Worm (Caenorhabditis elegans) whole organism, L2 larva: ENCODE results near the gene Y6E2A.5.

Source experiments
- C34F6.9 ChIP-seq: fragments of 150-350 bp; optimal IDR thresholded peaks from 2 replicates; lab custom pipeline; 2014; ENCODE audit warnings: missing biosample characterization, missing genetic modification characterization
- R02D3.7 ChIP-seq: fragments of 150-350 bp; optimal IDR thresholded peaks from 2 replicates; lab custom pipeline; 2014; ENCODE audit warnings: missing biosample characterization, missing genetic modification characterization
- Y55F3AM.14 ChIP-seq: fragments of 200-800 bp; sonication (Bioruptor generic); optimal IDR thresholded peaks from 2 replicates; lab custom pipeline; 2018; ENCODE audit warnings: mild to moderate bottlenecking, missing genetic modification characterization, missing compliant biosample characterization
- ZK546.5 ChIP-seq: sonication (generic microtip); optimal IDR thresholded peaks from 2 replicates; lab custom pipeline; 2017; ENCODE audit warnings: missing biosample characterization, missing genetic modification characterization
- alr-1 ChIP-seq: fragments of 150-350 bp; optimal IDR thresholded peaks from 2 replicates; lab custom pipeline; 2014; ENCODE audit warnings: missing biosample characterization, missing genetic modification characterization
- aly-2 ChIP-seq: fragments of 150-350 bp; optimal IDR thresholded peaks from 2 replicates; lab custom pipeline; 2014; ENCODE audit warnings: missing biosample characterization, missing genetic modification characterization
- ama-1 ChIP-seq: fragments of 150-350 bp; optimal IDR thresholded peaks from 2 replicates; lab custom pipeline; 2018; ENCODE audit warnings: inconsistent platforms
- blmp-1 ChIP-seq: sonication (generic microtip); optimal IDR thresholded peaks from 2 replicates; lab custom pipeline; 2017; ENCODE audit warnings: missing genetic modification characterization, mild to moderate bottlenecking, missing compliant biosample characterization, antibody characterized with exemption, moderate library complexity; ENCODE audit not compliant: insufficient read depth
- ceh-16 ChIP-seq: fragments of 150-350 bp; optimal IDR thresholded peaks from 2 replicates; lab custom pipeline; 2014; ENCODE audit warnings: missing biosample characterization, missing genetic modification characterization
- ceh-82 ChIP-seq: fragments of 150-350 bp; optimal IDR thresholded peaks from 2 replicates; lab custom pipeline; 2014; ENCODE audit warnings: missing biosample characterization, missing genetic modification characterization
- crh-2 ChIP-seq: sonication (generic microtip); optimal IDR thresholded peaks from 2 replicates; lab custom pipeline; 2017; ENCODE audit warnings: missing biosample characterization, missing genetic modification characterization
- dmd-4 ChIP-seq: sonication (generic microtip); optimal IDR thresholded peaks from 2 replicates; lab custom pipeline; 2017; ENCODE audit warnings: missing biosample characterization, missing genetic modification characterization
- egl-27 ChIP-seq: sonication (generic microtip); optimal IDR thresholded peaks from 3 replicates; lab custom pipeline; 2017; ENCODE audit warnings: missing biosample characterization, missing genetic modification reagents, missing genetic modification characterization
- elt-3 ChIP-seq: sonication (generic microtip); optimal IDR thresholded peaks from 2 replicates; lab custom pipeline; 2017; ENCODE audit warnings: missing biosample characterization, missing genetic modification characterization
- fos-1 ChIP-seq: fragments of 150-350 bp; optimal IDR thresholded peaks from 2 replicates; lab custom pipeline; 2014; ENCODE audit warnings: missing biosample characterization, missing genetic modification characterization
- gmeb-1 ChIP-seq: fragments of 150-350 bp; optimal IDR thresholded peaks from 2 replicates; lab custom pipeline; 2014; ENCODE audit warnings: missing biosample characterization, missing genetic modification characterization
- lin-39 ChIP-seq: fragments of 150-350 bp; optimal IDR thresholded peaks from 2 replicates; lab custom pipeline; 2014; ENCODE audit warnings: missing biosample characterization, missing genetic modification reagents, missing genetic modification characterization
- mab-5 ChIP-seq: fragments of 150-350 bp; optimal IDR thresholded peaks from 2 replicates; lab custom pipeline; 2014; ENCODE audit warnings: missing biosample characterization, missing genetic modification characterization
- mbf-1 ChIP-seq: sonication (generic microtip); optimal IDR thresholded peaks from 2 replicates; lab custom pipeline; 2017; ENCODE audit warnings: missing biosample characterization, missing genetic modification characterization
- mdl-1 ChIP-seq, 2 experiments: fragments of 150-350 bp in 1 of 2; sonication (generic microtip) in 1 of 2; optimal IDR thresholded peaks; 2 replicates each; lab custom pipeline; 2017; ENCODE audit warnings: missing biosample characterization in 2 of 2, missing genetic modification characterization in 2 of 2
- nhr-10 ChIP-seq: sonication (generic microtip); optimal IDR thresholded peaks from 2 replicates; lab custom pipeline; 2017; ENCODE audit warnings: missing biosample characterization, missing genetic modification characterization
- nhr-11 ChIP-seq: fragments of 150-350 bp; optimal IDR thresholded peaks from 2 replicates; lab custom pipeline; 2014; ENCODE audit warnings: missing biosample characterization, missing genetic modification characterization
- nhr-129 ChIP-seq: fragments of 150-350 bp; optimal IDR thresholded peaks from 2 replicates; lab custom pipeline; 2014; ENCODE audit warnings: missing biosample characterization, missing genetic modification characterization
- nhr-21 ChIP-seq: fragments of 150-350 bp; optimal IDR thresholded peaks from 2 replicates; lab custom pipeline; 2014; ENCODE audit warnings: missing biosample characterization, missing genetic modification characterization
- nhr-23 ChIP-seq: fragments of 150-350 bp; optimal IDR thresholded peaks from 2 replicates; lab custom pipeline; 2014; ENCODE audit warnings: missing biosample characterization, missing genetic modification reagents, missing genetic modification characterization
- nhr-237 ChIP-seq: fragments of 150-350 bp; optimal IDR thresholded peaks from 2 replicates; lab custom pipeline; 2014; ENCODE audit warnings: missing biosample characterization, missing genetic modification characterization
- nhr-25 ChIP-seq: fragments of 150-350 bp; sonication (generic microtip); optimal IDR thresholded peaks from 3 replicates; lab custom pipeline; 2014; ENCODE audit warnings: missing biosample characterization, missing genetic modification characterization
- nhr-6 ChIP-seq: fragments of 150-350 bp; optimal IDR thresholded peaks from 2 replicates; lab custom pipeline; 2014; ENCODE audit warnings: missing biosample characterization, missing genetic modification characterization
- nhr-77 ChIP-seq: fragments of 150-350 bp; optimal IDR thresholded peaks from 2 replicates; lab custom pipeline; 2014; ENCODE audit warnings: missing biosample characterization, missing genetic modification characterization
- peb-1 ChIP-seq: fragments of 150-350 bp; optimal IDR thresholded peaks from 2 replicates; lab custom pipeline; 2014; ENCODE audit warnings: missing biosample characterization, missing genetic modification characterization
- sem-4 ChIP-seq: fragments of 150-350 bp; optimal IDR thresholded peaks from 2 replicates; lab custom pipeline; 2014; ENCODE audit warnings: missing biosample characterization, missing genetic modification reagents, missing genetic modification characterization
- skn-1 ChIP-seq: sonication (generic microtip); optimal IDR thresholded peaks from 2 replicates; lab custom pipeline; 2017; ENCODE audit warnings: missing biosample characterization, missing genetic modification characterization
- sma-9 ChIP-seq, 2 experiments: fragments of 150-350 bp in 1 of 2; sonication (generic microtip) in 1 of 2; optimal IDR thresholded peaks; 2 replicates each; lab custom pipeline; 2014 to 2016; ENCODE audit warnings: missing genetic modification characterization in 2 of 2, mild to moderate bottlenecking in 1 of 2, missing biosample characterization in 1 of 2, missing compliant biosample characterization in 1 of 2, missing genetic modification reagents in 1 of 2, moderate library complexity in 1 of 2
- snpc-4 ChIP-seq: fragments of 150-350 bp; optimal IDR thresholded peaks from 2 replicates; lab custom pipeline; 2014; ENCODE audit warnings: missing biosample characterization, missing genetic modification characterization
- unc-55 ChIP-seq: fragments of 150-350 bp; sonication (generic microtip); optimal IDR thresholded peaks from 3 replicates; lab custom pipeline; 2014; ENCODE audit warnings: missing biosample characterization, missing genetic modification reagents, missing genetic modification characterization
- unc-62 ChIP-seq: fragments of 150-350 bp; optimal IDR thresholded peaks from 2 replicates; lab custom pipeline; 2014; ENCODE audit warnings: missing biosample characterization, missing genetic modification reagents, missing genetic modification characterization
- ztf-1 ChIP-seq: fragments of 200-800 bp; sonication (Bioruptor generic); conservative IDR thresholded peaks from 2 replicates; pipeline ENCODE4 v1.3.6; 2022; ENCODE audit warnings: missing genetic modification characterization, missing compliant biosample characterization
- ztf-11 ChIP-seq: sonication (generic microtip); optimal IDR thresholded peaks from 2 replicates; lab custom pipeline; 2017; ENCODE audit warnings: missing biosample characterization, missing genetic modification characterization
- ztf-4 ChIP-seq: fragments of 150-350 bp; optimal IDR thresholded peaks from 2 replicates; lab custom pipeline; 2014; ENCODE audit warnings: missing biosample characterization, missing genetic modification characterization

The Y6E2A.5 gene

DNA sequence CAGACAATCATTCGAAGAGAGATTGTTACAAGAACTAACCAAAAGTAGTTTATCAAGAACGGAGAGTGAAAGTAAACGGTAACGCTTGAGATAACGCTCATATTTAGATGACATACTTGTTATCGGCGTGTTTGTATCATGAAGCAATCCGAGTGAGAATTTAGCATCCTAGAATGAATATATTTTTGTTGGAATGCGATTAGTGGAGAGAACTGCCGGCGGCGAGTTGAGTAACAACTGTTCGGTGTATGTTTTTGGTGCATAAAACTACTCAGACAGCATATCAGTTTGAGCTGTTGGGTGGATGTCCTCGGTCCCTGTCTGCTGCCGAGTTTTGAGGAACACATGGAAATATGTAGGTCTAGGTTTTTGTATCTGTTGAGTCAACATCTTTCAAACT lies 15.1 kb upstream of the Y6E2A.5 start, which contains the start of gene T23D5.3:
T23D5.3 (minus strand) TSS at position 101 of the 400 bp plus-strand sequence.
- TF ChIP-seq nhr-129 (tag; lab: Kevin White, UChicago) (no peak), unc-62 (no peak), elt-3 (tag; lab: Kevin White, UChicago) (no peak), nhr-21 (tag; lab: Kevin White, UChicago) (no peak), mab-5 (tag; lab: Kevin White, UChicago) (no peak), egl-27 (tag; lab: Kevin White, UChicago) (no peak), nhr-6 (tag; lab: Kevin White, UChicago) (no peak), aly-2 (tag; lab: Kevin White, UChicago) (no peak), ztf-1 (no peak), ceh-16 (tag; lab: Kevin White, UChicago) (no peak), fos-1 (tag; lab: Kevin White, UChicago) (no peak), peb-1 (tag; lab: Kevin White, UChicago) (no peak), alr-1 (no peak), gmeb-1 (no peak), sma-9 (GFP tag; optimal IDR thresholded peaks at IDR 0.05; lab: Kevin White, UChicago) (no peak), sma-9 (tag; optimal IDR thresholded peaks at IDR 0.05; lab: Kevin White, UChicago) (no peak)

DNA sequence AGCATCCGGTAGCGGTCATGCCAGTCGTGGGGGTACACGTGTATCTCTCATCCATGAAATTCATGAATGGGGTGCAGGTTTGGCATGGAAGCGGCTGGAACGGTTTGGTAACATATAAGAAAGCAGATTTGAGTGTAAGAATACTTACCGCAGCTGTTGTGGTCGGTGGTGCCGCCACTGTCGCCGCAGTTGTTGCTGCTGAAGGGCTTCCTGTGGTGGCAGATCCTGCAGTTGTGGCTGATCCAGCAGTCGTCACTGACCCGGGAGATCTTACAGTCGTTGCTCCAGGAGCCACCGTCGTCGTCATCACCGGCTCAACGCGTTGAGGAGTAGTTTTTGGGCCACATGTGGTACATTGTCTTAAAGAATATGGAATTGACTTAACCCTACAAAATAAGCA lies 14.6 kb upstream of the Y6E2A.5 start:
- TF ChIP-seq unc-62 (no peak), ztf-4 (tag; lab: Kevin White, UChicago) (no peak), crh-2 (no peak), ama-1 (lab: Kevin White, UChicago) (no peak), ztf-1 (no peak), ceh-16 (tag; lab: Kevin White, UChicago) (no peak), sma-9 (GFP tag; optimal IDR thresholded peaks at IDR 0.05; lab: Kevin White, UChicago) (no peak), sma-9 (tag; optimal IDR thresholded peaks at IDR 0.05; lab: Kevin White, UChicago) (no peak), aly-2 (tag; lab: Kevin White, UChicago) (no peak), egl-27 (tag; lab: Kevin White, UChicago) (no peak), lin-39 (tag; lab: Kevin White, UChicago) (no peak), ZK546.5 (no peak), Y55F3AM.14 (GFP tag; lab: Kevin White, UChicago) (no peak), nhr-21 (tag; lab: Kevin White, UChicago) (no peak), nhr-77 (tag; lab: Kevin White, UChicago) (no peak), skn-1 (no peak), ztf-11 (tag; lab: Kevin White, UChicago) (no peak)

DNA sequence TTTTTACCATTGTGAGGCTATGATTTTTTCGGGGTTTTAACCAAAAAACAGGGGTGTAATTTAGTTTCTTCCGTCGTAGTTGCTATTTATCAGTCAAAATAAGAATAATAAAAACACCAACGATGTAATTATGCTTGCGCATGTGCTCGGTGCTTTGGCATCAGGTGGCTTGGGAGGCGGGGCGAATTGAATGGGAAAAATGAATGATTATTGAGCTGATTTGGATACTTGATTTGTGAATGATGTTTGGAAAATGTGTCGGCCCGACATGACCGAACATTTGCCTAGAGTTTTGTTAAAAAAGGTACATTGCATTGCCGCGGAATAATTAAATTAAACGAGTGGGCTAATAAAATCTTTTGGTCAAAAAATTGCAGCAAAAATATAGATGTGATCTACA lies 13.7 kb upstream of the Y6E2A.5 start, which contains the start of gene str-38:
str-38 (minus strand) TSS at position 101 of the 400 bp plus-strand sequence.
- no peak for TF ChIP-seq egl-27 (tag; lab: Kevin White, UChicago)
- no peak for TF ChIP-seq ztf-4 (tag; lab: Kevin White, UChicago)
- no peak for TF ChIP-seq skn-1
- TF ChIP-seq R02D3.7 (tag; lab: Kevin White, UChicago), result no peak
- TF ChIP-seq sem-4, result no peak
- TF ChIP-seq nhr-25 (tag; lab: Kevin White, UChicago), result no peak
- no peak for TF ChIP-seq snpc-4
- TF ChIP-seq aly-2 (tag; lab: Kevin White, UChicago), result no peak
- no peak for TF ChIP-seq nhr-23
- no peak for TF ChIP-seq nhr-11 (tag; lab: Kevin White, UChicago)
- TF ChIP-seq unc-55 (GFP tag; lab: Kevin White, UChicago), result no peak
- no peak for TF ChIP-seq nhr-77 (tag; lab: Kevin White, UChicago)
- no peak for TF ChIP-seq alr-1
- TF ChIP-seq lin-39 (tag; lab: Kevin White, UChicago), result no peak
- no peak for TF ChIP-seq dmd-4 (tag; lab: Kevin White, UChicago)
- TF ChIP-seq fos-1 (tag; lab: Kevin White, UChicago), result no peak
- TF ChIP-seq, all 48 proteins: peak for 0

DNA sequence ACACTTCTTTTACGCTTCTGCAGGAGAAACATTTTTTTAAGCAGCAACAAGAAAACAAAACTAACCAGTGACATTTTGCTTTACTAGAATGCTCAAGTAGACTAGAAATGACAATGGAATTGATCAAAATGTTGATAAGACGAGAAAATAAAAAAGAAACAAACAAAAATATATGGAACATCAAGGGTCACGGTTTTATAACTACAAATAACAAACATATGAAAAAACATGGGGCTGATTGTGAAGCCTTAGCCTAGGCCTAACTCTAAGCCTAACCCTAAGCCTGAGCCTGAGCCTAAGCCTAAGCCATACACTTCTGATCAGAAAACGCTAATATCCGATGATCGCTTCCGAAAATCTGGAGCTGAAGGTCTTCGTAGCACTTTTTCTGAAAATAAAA lies 12.0 kb upstream of the Y6E2A.5 start, which contains the start of gene Y6E2A.10:
Y6E2A.10 (minus strand) TSS at position 101 of the 400 bp plus-strand sequence.
- TF ChIP-seq lin-39 (tag; lab: Kevin White, UChicago) (no peak), mbf-1 (tag; lab: Kevin White, UChicago) (no peak), nhr-237 (no peak), elt-3 (tag; lab: Kevin White, UChicago) (no peak), skn-1 (no peak), sem-4 (no peak), nhr-25 (tag; lab: Kevin White, UChicago) (no peak), mdl-1 (tag; optimal IDR thresholded peaks at IDR 0.05; lab: Kevin White, UChicago) (no peak), ztf-1 (no peak), blmp-1 (no peak), nhr-10 (tag; lab: Kevin White, UChicago) (no peak), nhr-21 (tag; lab: Kevin White, UChicago) (no peak), aly-2 (tag; lab: Kevin White, UChicago) (no peak), nhr-23 (no peak), C34F6.9 (tag; lab: Kevin White, UChicago) (no peak), ceh-82 (no peak), ZK546.5 (no peak)
